Worm (Caenorhabditis elegans): ENCODE measurements around the gene F58F12.3.

F58F12.3 gene

ce11 chrII:6417999-6418398, 26.9 kb upstream of the F58F12.3 start:
- TF ChIP-seq F13H6.1 (tag; optimal IDR thresholded peaks at IDR 0.05), result no peak
- TF ChIP-seq ref-2 (tag; optimal IDR thresholded peaks at IDR 0.05), result peak; percentile 49
- peak; percentile 34 for TF ChIP-seq ceh-34 (tag; optimal IDR thresholded peaks at IDR 0.05)
- TF ChIP-seq tbx-2 (tag; optimal IDR thresholded peaks at IDR 0.05), result peak; percentile 46
- peak; percentile 39 for TF ChIP-seq ceh-31 (tag; optimal IDR thresholded peaks at IDR 0.05)
- TF ChIP-seq dve-1 (tag; optimal IDR thresholded peaks at IDR 0.05), result no peak
- no peak for TF ChIP-seq fkh-10 (GFP tag; optimal IDR thresholded peaks at IDR 0.05)
- peak; percentile 3 for TF ChIP-seq elt-2 (tag; optimal IDR thresholded peaks at IDR 0.05)
- no peak for TF ChIP-seq unc-55 (GFP tag; optimal IDR thresholded peaks at IDR 0.05)
- TF ChIP-seq dmd-4 (tag; optimal IDR thresholded peaks at IDR 0.05; ENCODE audit: borderline replicate concordance), result no peak

- no peak for TF ChIP-seq dve-1 (tag; optimal IDR thresholded peaks at IDR 0.05)
- TF ChIP-seq elt-2 (tag; optimal IDR thresholded peaks at IDR 0.05), result peak; percentile 76
Observed at ce11 chrII:6413788-6414187, 22.7 kb upstream of the F58F12.3 start.

- TF ChIP-seq hlh-8 (tag; optimal IDR thresholded peaks at IDR 0.05) (no peak), sox-2 (GFP tag; IDR thresholded peaks at IDR 0.05) (no peak), ceh-6 (GFP tag; optimal IDR thresholded peaks at IDR 0.05) (no peak), ahr-1 (tag; optimal IDR thresholded peaks at IDR 0.05) (no peak), F13H6.1 (tag; optimal IDR thresholded peaks at IDR 0.05) (no peak), hlh-15 (tag; optimal IDR thresholded peaks at IDR 0.05) (no peak), ceh-19 (GFP tag; optimal IDR thresholded peaks at IDR 0.05) (no peak), ceh-31 (tag; optimal IDR thresholded peaks at IDR 0.05) (peak; percentile 83), nfya-1 (tag; optimal IDR thresholded peaks at IDR 0.05) (no peak), sox-4 (tag; optimal IDR thresholded peaks at IDR 0.05) (no peak), tbx-7 (tag; optimal IDR thresholded peaks at IDR 0.05) (no peak), ceh-2 (tag; optimal IDR thresholded peaks at IDR 0.05) (peak; percentile 20), fax-1 (tag; optimal IDR thresholded peaks at IDR 0.05) (no peak), ceh-30 (tag; optimal IDR thresholded peaks at IDR 0.05) (no peak), unc-42 (tag; optimal IDR thresholded peaks at IDR 0.05) (peak; percentile 55), dve-1 (tag; optimal IDR thresholded peaks at IDR 0.05) (no peak), pha-2 (tag; optimal IDR thresholded peaks at IDR 0.05) (no peak), syd-9 (tag; optimal IDR thresholded peaks at IDR 0.05) (no peak), madf-2 (tag; optimal IDR thresholded peaks at IDR 0.05) (no peak), ceh-24 (tag; optimal IDR thresholded peaks at IDR 0.05) (no peak), ceh-18 (tag; optimal IDR thresholded peaks at IDR 0.05) (peak; percentile 9), nhr-11 (tag; optimal IDR thresholded peaks at IDR 0.05) (no peak), dmd-4 (tag; optimal IDR thresholded peaks at IDR 0.05; ENCODE audit: borderline replicate concordance) (no peak), zip-5 (tag; optimal IDR thresholded peaks at IDR 0.05) (no peak), odd-2 (tag; optimal IDR thresholded peaks at IDR 0.05) (no peak), che-1 (tag; optimal IDR thresholded peaks at IDR 0.05) (no peak), sdc-2 (tag; optimal IDR thresholded peaks at IDR 0.05) (peak; percentile 13), ceh-14 (tag; optimal IDR thresholded peaks at IDR 0.05) (no peak), lim-6 (tag; optimal IDR thresholded peaks at IDR 0.05) (no peak), ceh-9 (tag; optimal IDR thresholded peaks at IDR 0.05) (no peak), ceh-45 (GFP tag; IDR thresholded peaks at IDR 0.05) (no peak), elt-2 (tag; optimal IDR thresholded peaks at IDR 0.05) (no peak), ztf-16 (tag; optimal IDR thresholded peaks at IDR 0.05) (no peak), K02D7.2 (tag; optimal IDR thresholded peaks at IDR 0.05) (no peak), C38D4.7 (GFP tag; optimal IDR thresholded peaks at IDR 0.05) (no peak), pag-3 (tag; optimal IDR thresholded peaks at IDR 0.05; ENCODE audit: borderline replicate concordance) (no peak), fkh-6 (tag; optimal IDR thresholded peaks at IDR 0.05) (peak; percentile 4), unc-86 (tag; optimal IDR thresholded peaks at IDR 0.05) (no peak), ceh-48 (tag; optimal IDR thresholded peaks at IDR 0.05) (no peak), mec-3 (tag; optimal IDR thresholded peaks at IDR 0.05; ENCODE audit: borderline replicate concordance) (no peak), ttx-3 (tag; optimal IDR thresholded peaks at IDR 0.05) (no peak), lin-11 (tag; optimal IDR thresholded peaks at IDR 0.05) (no peak)
Observed at ce11 chrII:6411660-6412451, 20.8 kb upstream of the F58F12.3 start.

Measured in whole organism, late embryonic.